Worm (Caenorhabditis elegans): ENCODE results near the gene Y43C5A.3.

The Y43C5A.3 gene

DNA sequence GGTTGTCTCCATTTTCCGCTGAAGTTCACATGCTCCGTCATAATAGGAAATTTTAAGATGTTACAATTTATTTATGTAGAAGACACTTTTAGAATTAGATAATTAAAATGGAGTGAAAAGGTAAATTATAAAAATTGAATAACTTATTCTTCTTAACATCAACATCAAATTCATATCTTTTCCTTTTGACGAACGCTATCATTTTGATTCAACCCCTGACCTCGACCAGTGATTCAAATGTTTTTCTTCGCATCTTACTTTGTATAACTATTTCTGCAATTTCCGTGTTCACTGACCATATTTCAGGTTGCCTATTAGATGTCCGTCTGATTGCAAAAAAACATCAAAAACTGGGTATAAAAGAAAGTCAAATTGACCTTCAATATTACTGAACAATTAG is 3.1 kb downstream of the Y43C5A.3 start, which contains the start of gene Y43C5A.7:
Gene Y43C5A.7, plus strand, starts transcription at position 301 of the 400 bp plus-strand sequence.
- no peak for TF ChIP-seq cnd-1 (tag; optimal IDR thresholded peaks at IDR 0.05)
- no peak for TF ChIP-seq ceh-83 (GFP tag; optimal IDR thresholded peaks at IDR 0.05)
- no peak for TF ChIP-seq pha-4 (tag; optimal IDR thresholded peaks at IDR 0.05)
- TF ChIP-seq nhr-237 (tag; optimal IDR thresholded peaks at IDR 0.05): no peak
- no peak for TF ChIP-seq mep-1 (tag; optimal IDR thresholded peaks at IDR 0.05)
- no peak for TF ChIP-seq mab-5 (tag; optimal IDR thresholded peaks at IDR 0.05)
- no peak for TF ChIP-seq ces-1 (GFP tag; optimal IDR thresholded peaks at IDR 0.05)
- no peak for TF ChIP-seq ceh-43 (GFP tag; optimal IDR thresholded peaks at IDR 0.05)
- TF ChIP-seq snpc-4 (tag; optimal IDR thresholded peaks at IDR 0.05): no peak
- TF ChIP-seq lsy-2 (tag; optimal IDR thresholded peaks at IDR 0.05): no peak
- no peak for TF ChIP-seq elt-1 (tag; optimal IDR thresholded peaks at IDR 0.05; ENCODE audit: borderline replicate concordance, insufficient read depth)
- no peak for TF ChIP-seq nhr-76 (tag; optimal IDR thresholded peaks at IDR 0.05)
- TF ChIP-seq nhr-2 (tag; optimal IDR thresholded peaks at IDR 0.05): no peak
- TF ChIP-seq ceh-39 (tag; optimal IDR thresholded peaks at IDR 0.05): no peak

DNA sequence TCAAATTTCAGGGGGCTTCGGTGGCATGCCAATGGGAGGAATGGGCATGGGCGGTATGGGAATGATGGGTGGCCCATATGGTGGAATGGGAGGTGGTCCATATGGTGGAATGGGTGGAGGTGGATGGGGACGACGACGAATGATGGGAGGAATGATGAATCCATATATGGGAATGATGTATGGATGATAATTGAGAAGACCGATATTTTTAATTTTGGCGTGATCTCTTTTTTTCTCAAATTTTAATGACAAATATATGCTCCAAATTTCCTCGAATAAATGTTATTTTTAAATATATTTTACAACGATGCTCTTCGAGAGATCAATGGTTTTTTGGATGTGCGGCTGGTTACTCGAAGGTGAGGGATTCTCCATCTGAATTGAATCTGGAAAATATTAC is 3.9 kb downstream of the Y43C5A.3 start, which contains the start of gene Y43C5A.4:
Gene Y43C5A.4, plus strand, starts transcription at position 301 of the 400 bp plus-strand sequence.
- TF ChIP-seq ceh-43 (GFP tag; optimal IDR thresholded peaks at IDR 0.05): no peak
- TF ChIP-seq ham-2 (GFP tag; optimal IDR thresholded peaks at IDR 0.05): no peak
- no peak for TF ChIP-seq ceh-83 (GFP tag; optimal IDR thresholded peaks at IDR 0.05)
- no peak for TF ChIP-seq tbx-8 (GFP tag; optimal IDR thresholded peaks at IDR 0.05)
- TF ChIP-seq ces-1 (GFP tag; optimal IDR thresholded peaks at IDR 0.05): no peak
- TF ChIP-seq mep-1 (tag; optimal IDR thresholded peaks at IDR 0.05): no peak
- no peak for TF ChIP-seq lsy-2 (tag; optimal IDR thresholded peaks at IDR 0.05)
- no peak for TF ChIP-seq mls-2 (tag; optimal IDR thresholded peaks at IDR 0.05)
- no peak for TF ChIP-seq elt-3 (tag; optimal IDR thresholded peaks at IDR 0.05)
- TF ChIP-seq lin-32 (GFP tag; optimal IDR thresholded peaks at IDR 0.05): no peak
- TF ChIP-seq flh-1 (GFP tag; optimal IDR thresholded peaks at IDR 0.05): no peak
- no peak for TF ChIP-seq unc-39 (tag; optimal IDR thresholded peaks at IDR 0.05)
- TF ChIP-seq sem-2 (GFP tag; optimal IDR thresholded peaks at IDR 0.05): no peak
- no peak for TF ChIP-seq nhr-28 (tag; optimal IDR thresholded peaks at IDR 0.05)
- no peak for TF ChIP-seq mab-5 (tag; optimal IDR thresholded peaks at IDR 0.05)
- TF ChIP-seq nhr-237 (tag; optimal IDR thresholded peaks at IDR 0.05): no peak
- no peak for TF ChIP-seq cnd-1 (tag; optimal IDR thresholded peaks at IDR 0.05)
- TF ChIP-seq elt-1 (tag; optimal IDR thresholded peaks at IDR 0.05; ENCODE audit: borderline replicate concordance, insufficient read depth): no peak

DNA sequence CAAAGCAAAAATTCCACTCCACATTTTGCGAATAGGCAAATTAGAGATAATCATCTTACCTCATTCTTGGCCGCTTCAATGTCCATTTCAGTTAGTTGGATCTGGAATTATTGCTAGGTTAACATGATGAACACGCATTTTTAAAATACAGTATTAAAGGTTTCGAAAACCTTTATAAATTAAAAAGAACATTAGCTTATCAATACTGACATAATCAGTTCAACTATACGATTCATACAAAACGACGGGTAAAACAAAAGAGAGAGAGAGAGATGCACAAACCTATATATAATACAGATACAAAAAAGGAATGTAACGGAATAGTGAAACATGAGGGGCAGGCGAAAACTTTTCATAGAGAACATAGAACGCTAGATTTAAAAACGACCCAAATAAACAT is 7.6 kb downstream of the Y43C5A.3 start, which contains the start of gene thk-1:
Gene thk-1, minus strand, starts transcription at position 101 of the 400 bp plus-strand sequence.
- no peak for TF ChIP-seq bed-3 (GFP tag; optimal IDR thresholded peaks at IDR 0.05)
- TF ChIP-seq hlh-1 (tag; optimal IDR thresholded peaks at IDR 0.05): no peak
- no peak for TF ChIP-seq sptf-1 (tag; optimal IDR thresholded peaks at IDR 0.05)
- TF ChIP-seq mep-1 (tag; optimal IDR thresholded peaks at IDR 0.05): no peak
- no peak for TF ChIP-seq nhr-2 (tag; optimal IDR thresholded peaks at IDR 0.05)
- TF ChIP-seq tbx-8 (GFP tag; optimal IDR thresholded peaks at IDR 0.05): no peak
- no peak for TF ChIP-seq ham-2 (GFP tag; optimal IDR thresholded peaks at IDR 0.05)
- TF ChIP-seq unc-120 (tag; optimal IDR thresholded peaks at IDR 0.05; ENCODE audit: poor library complexity, severe bottlenecking): no peak
- no peak for TF ChIP-seq lin-13 (tag; optimal IDR thresholded peaks at IDR 0.05)
- no peak for TF ChIP-seq cnd-1 (tag; optimal IDR thresholded peaks at IDR 0.05)
- TF ChIP-seq elt-1 (tag; optimal IDR thresholded peaks at IDR 0.05; ENCODE audit: borderline replicate concordance, insufficient read depth): no peak
- no peak for TF ChIP-seq mls-2 (tag; optimal IDR thresholded peaks at IDR 0.05)
- TF ChIP-seq ceh-43 (GFP tag; optimal IDR thresholded peaks at IDR 0.05): no peak
- TF ChIP-seq lsy-2 (tag; optimal IDR thresholded peaks at IDR 0.05): no peak
- TF ChIP-seq elt-3 (tag; optimal IDR thresholded peaks at IDR 0.05): no peak
- TF ChIP-seq ces-1 (GFP tag; optimal IDR thresholded peaks at IDR 0.05): no peak
- no peak for TF ChIP-seq nhr-12 (tag; optimal IDR thresholded peaks at IDR 0.05)
- TF ChIP-seq blmp-1 (tag; optimal IDR thresholded peaks at IDR 0.05): no peak
- no peak for TF ChIP-seq lin-32 (GFP tag; optimal IDR thresholded peaks at IDR 0.05)
- no peak for TF ChIP-seq unc-62 (GFP tag; optimal IDR thresholded peaks at IDR 0.05)

DNA sequence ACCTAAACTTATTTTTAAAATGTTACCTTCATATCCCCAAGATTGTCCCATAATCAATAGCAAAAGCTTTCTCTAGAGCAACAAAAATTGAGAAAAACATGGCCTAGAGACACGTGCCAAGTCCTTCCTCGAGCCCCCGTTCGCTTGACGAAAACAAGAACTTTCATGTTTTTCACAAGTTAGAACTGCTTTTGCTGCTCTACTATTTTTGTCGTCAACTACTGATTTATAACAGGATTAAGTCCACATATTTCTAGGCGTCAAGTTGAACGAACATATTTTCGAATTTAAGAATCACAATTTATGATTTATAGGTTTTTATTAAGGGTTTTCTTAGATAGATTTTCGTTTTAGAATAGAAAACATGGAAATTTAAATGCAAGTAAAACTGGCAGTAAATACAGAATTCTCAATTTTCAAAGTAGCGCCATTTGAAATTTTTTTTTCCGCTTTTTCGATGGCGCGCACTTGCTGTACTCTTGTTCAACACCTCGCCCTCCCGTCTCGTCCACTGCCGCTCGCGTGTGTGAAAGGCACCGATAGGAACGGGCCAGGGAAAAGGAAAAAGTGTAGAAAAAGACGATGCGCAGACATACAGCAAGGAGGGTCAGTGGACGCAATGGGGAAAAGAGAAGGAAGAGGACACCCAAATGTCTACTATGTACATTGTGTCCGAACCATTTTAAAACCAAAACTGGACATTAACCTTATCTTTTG is 10.5 kb downstream of the Y43C5A.3 start, which contains the start of gene rad-51:
Gene rad-51, minus strand, starts transcription at position 51 of the 717 bp plus-strand sequence.
- TF ChIP-seq nhr-2 (tag; optimal IDR thresholded peaks at IDR 0.05) (peak; percentile 18), nhr-28 (tag; optimal IDR thresholded peaks at IDR 0.05) (no peak), sptf-1 (tag; optimal IDR thresholded peaks at IDR 0.05) (no peak), unc-62 (GFP tag; optimal IDR thresholded peaks at IDR 0.05) (no peak), unc-120 (tag; optimal IDR thresholded peaks at IDR 0.05; ENCODE audit: poor library complexity, severe bottlenecking) (peak; percentile 57), mep-1 (tag; optimal IDR thresholded peaks at IDR 0.05) (peak; percentile 66), tbx-8 (GFP tag; optimal IDR thresholded peaks at IDR 0.05) (no peak)
